Worm (Caenorhabditis elegans) whole organism, L4 larva: ENCODE measurements around the gene ceh-76.
A peak's percentile ranks its signal among the peaks of the same experiment; 100 is the strongest.

Source experiments
- F49E8.2 ChIP-seq: sonication (generic microtip); optimal IDR thresholded peaks from 2 replicates; lab custom pipeline; 2016; ENCODE audit warnings: missing compliant biosample characterization, mild to moderate bottlenecking, missing genetic modification characterization, borderline replicate concordance
- T26A8.4 ChIP-seq: fragments of 200-800 bp; sonication (Bioruptor generic); IDR thresholded peaks from 2 replicates; pipeline ENCODE4 v1.3.6; 2022; ENCODE audit warnings: missing genetic modification characterization, missing compliant biosample characterization
- Y48G9A.11 ChIP-seq: fragments of 200-800 bp; sonication (Bioruptor generic); IDR thresholded peaks from 2 replicates; pipeline ENCODE4 v1.3.6; 2022; ENCODE audit warnings: missing genetic modification reagents, missing genetic modification characterization, missing compliant biosample characterization
- Y75B8A.6 ChIP-seq: fragments of 200-800 bp; sonication (Bioruptor generic); IDR thresholded peaks from 2 replicates; pipeline ENCODE4 v1.3.6; 2022; ENCODE audit warnings: missing genetic modification reagents, missing genetic modification characterization, missing compliant biosample characterization
- aha-1 ChIP-seq: fragments of 150-350 bp; peaks from one replicate; lab custom pipeline; 2014; ENCODE audit warnings: missing biosample characterization, missing genetic modification characterization
- aly-2 ChIP-seq: sonication (generic microtip); optimal IDR thresholded peaks from 2 replicates; lab custom pipeline; 2018; ENCODE audit warnings: missing biosample characterization, missing genetic modification characterization
- ama-1 ChIP-seq: fragments of 150-350 bp; optimal IDR thresholded peaks from 2 replicates; lab custom pipeline; 2014; ENCODE audit warnings: inconsistent platforms, mixed read lengths
- attf-4 ChIP-seq: sonication (generic microtip); optimal IDR thresholded peaks from 3 replicates; lab custom pipeline; 2017; ENCODE audit warnings: missing biosample characterization, missing genetic modification characterization
- ceh-20 ChIP-seq: fragments of 200-800 bp; sonication (Bioruptor generic); IDR thresholded peaks from 2 replicates; pipeline ENCODE4 v1.3.6; 2022; ENCODE audit warnings: missing genetic modification reagents, missing genetic modification characterization, missing compliant biosample characterization
- ceh-44 ChIP-seq: fragments of 200-800 bp; sonication (Bioruptor generic); IDR thresholded peaks from 2 replicates; pipeline ENCODE4 v1.3.6; 2022; ENCODE audit warnings: missing genetic modification reagents, missing genetic modification characterization, missing compliant biosample characterization
- ces-1 ChIP-seq: fragments of 150-350 bp; sonication (generic microtip); optimal IDR thresholded peaks from 4 replicates; lab custom pipeline; 2014; ENCODE audit warnings: missing biosample characterization, missing genetic modification reagents, missing genetic modification characterization
- ctbp-1 ChIP-seq: fragments of 200-800 bp; sonication (Bioruptor generic); IDR thresholded peaks from 2 replicates; pipeline ENCODE4 v1.3.6; 2022; ENCODE audit warnings: missing genetic modification reagents, missing genetic modification characterization, missing compliant biosample characterization
- daf-16 ChIP-seq, 3 experiments: sonication (generic microtip); optimal IDR thresholded peaks; 2 replicates each; lab custom pipeline; 2016 to 2017; ENCODE audit warnings: missing genetic modification characterization in 3 of 3, missing genetic modification reagents in 3 of 3, mild to moderate bottlenecking in 2 of 3, missing compliant biosample characterization in 2 of 3, missing biosample characterization in 1 of 3, moderate library complexity in 1 of 3
- dmd-9 ChIP-seq: fragments of 200-800 bp; sonication (Bioruptor generic); IDR thresholded peaks from 2 replicates; pipeline ENCODE4 v1.3.6; 2022; ENCODE audit warnings: missing genetic modification reagents, missing genetic modification characterization, missing compliant biosample characterization
- dve-1 ChIP-seq: sonication (generic microtip); optimal IDR thresholded peaks from 2 replicates; lab custom pipeline; 2017; ENCODE audit warnings: antibody characterized with exemption, mild to moderate bottlenecking, missing genetic modification characterization, missing compliant biosample characterization; ENCODE audit not compliant: insufficient read depth
- egl-43 ChIP-seq: fragments of 200-800 bp; sonication (Bioruptor generic); IDR thresholded peaks from 2 replicates; pipeline ENCODE4 v1.3.6; 2022; ENCODE audit warnings: missing genetic modification reagents, missing genetic modification characterization, missing compliant biosample characterization
- fos-1 ChIP-seq: fragments of 150-350 bp; optimal IDR thresholded peaks from 2 replicates; lab custom pipeline; 2014; ENCODE audit warnings: missing biosample characterization, missing genetic modification characterization
- hif-1 ChIP-seq, 2 experiments: sonication (generic microtip); optimal IDR thresholded peaks; 2 replicates each; lab custom pipeline; 2016 to 2017; ENCODE audit warnings: missing compliant biosample characterization in 2 of 2, missing genetic modification characterization in 2 of 2, missing genetic modification reagents in 2 of 2, missing genotype in 2 of 2, mild to moderate bottlenecking in 1 of 2
- hmg-1.1 ChIP-seq: fragments of 200-800 bp; sonication (Bioruptor generic); IDR thresholded peaks from 2 replicates; pipeline ENCODE4 v1.3.6; 2022; ENCODE audit warnings: missing genetic modification reagents, missing genetic modification characterization, missing compliant biosample characterization
- lin-1 ChIP-seq: fragments of 200-800 bp; sonication (Bioruptor generic); IDR thresholded peaks from 2 replicates; pipeline ENCODE4 v1.3.6; 2022; ENCODE audit warnings: missing genetic modification reagents, missing genetic modification characterization, missing compliant biosample characterization
- lin-38 ChIP-seq: fragments of 200-800 bp; sonication (Bioruptor generic); IDR thresholded peaks from 2 replicates; pipeline ENCODE4 v1.3.6; 2022; ENCODE audit warnings: missing genetic modification reagents, missing genetic modification characterization, missing compliant biosample characterization
- lin-39 ChIP-seq: fragments of 150-350 bp; optimal IDR thresholded peaks from 2 replicates; lab custom pipeline; 2014; ENCODE audit warnings: missing biosample characterization, missing genetic modification reagents, missing genetic modification characterization
- lsy-2 ChIP-seq, 2 experiments: fragments of 150-350 bp in 1 of 2; sonication (generic microtip) in 1 of 2; optimal IDR thresholded peaks; 2 replicates each; lab custom pipeline; 2014 to 2017; ENCODE audit warnings: missing biosample characterization in 2 of 2, missing genetic modification characterization in 2 of 2
- mdl-1 ChIP-seq, 2 experiments: fragments of 150-350 bp in 1 of 2; sonication (generic microtip) in 1 of 2; optimal IDR thresholded peaks; 2 replicates each; lab custom pipeline; 2014 to 2017; ENCODE audit warnings: missing biosample characterization in 2 of 2, missing genetic modification characterization in 2 of 2
- mes-2 ChIP-seq: sonication (generic microtip); optimal IDR thresholded peaks from 2 replicates; lab custom pipeline; 2016; ENCODE audit warnings: missing genotype, mild to moderate bottlenecking, missing genetic modification characterization, missing compliant biosample characterization; ENCODE audit not compliant: poor library complexity, severe bottlenecking
- mxl-3 ChIP-seq: fragments of 200-800 bp; sonication (Bioruptor generic); optimal IDR thresholded peaks from 2 replicates; lab custom pipeline; 2018; ENCODE audit warnings: mild to moderate bottlenecking, missing genetic modification characterization, missing compliant biosample characterization
- nhr-102 ChIP-seq: sonication (generic microtip); optimal IDR thresholded peaks from 2 replicates; lab custom pipeline; 2016; ENCODE audit warnings: mild to moderate bottlenecking, missing genetic modification characterization, moderate library complexity, missing compliant biosample characterization
- nhr-111 ChIP-seq: fragments of 200-800 bp; sonication (Bioruptor generic); optimal IDR thresholded peaks from 2 replicates; lab custom pipeline; 2018; ENCODE audit warnings: mild to moderate bottlenecking, missing genetic modification characterization, missing compliant biosample characterization
- nhr-25 ChIP-seq: sonication (generic microtip); optimal IDR thresholded peaks from 2 replicates; lab custom pipeline; 2017; ENCODE audit warnings: missing genetic modification characterization, mild to moderate bottlenecking, missing compliant biosample characterization, antibody characterized with exemption, moderate library complexity, borderline replicate concordance; ENCODE audit not compliant: insufficient read depth
- rbr-2 ChIP-seq: sonication (generic microtip); optimal IDR thresholded peaks from 2 replicates; lab custom pipeline; 2016; ENCODE audit warnings: missing genotype, missing genetic modification characterization, missing compliant biosample characterization
- tag-97 ChIP-seq: fragments of 200-800 bp; sonication (Bioruptor generic); IDR thresholded peaks from 2 replicates; pipeline ENCODE4 v1.3.6; 2022; ENCODE audit warnings: missing genetic modification characterization, missing compliant biosample characterization
- unc-62 ChIP-seq, 3 experiments: fragments of 150-350 bp in 1 of 3; sonication (generic microtip); optimal IDR thresholded peaks in 2 of 3; peaks in 1 of 3; 1 replicate in 1 of 3; 2 replicates in 2 of 3; lab custom pipeline; 2014 to 2017; ENCODE audit warnings: missing biosample characterization in 3 of 3, missing genetic modification characterization in 3 of 3, missing genetic modification reagents in 3 of 3, missing genotype in 1 of 3
- zip-11 ChIP-seq: fragments of 200-800 bp; sonication (Bioruptor generic); IDR thresholded peaks from 2 replicates; pipeline ENCODE4 v1.3.6; 2022; ENCODE audit warnings: missing genetic modification characterization, missing compliant biosample characterization
- ztf-11 ChIP-seq: fragments of 150-350 bp; optimal IDR thresholded peaks from 2 replicates; lab custom pipeline; 2014; ENCODE audit warnings: missing biosample characterization, missing genetic modification characterization

Gene ceh-76

ce11 chrV:8013901-8014388, 19.5 kb upstream of the ceh-76 start, which contains the start of gene Y97E10AR.6 (continued):
- TF ChIP-seq mdl-1 (tag; optimal IDR thresholded peaks at IDR 0.05; lab: Kevin White, UChicago): peak in 1 of 2 experiments; percentile 64
- peak in 1 of 2 experiments; percentile 50 for TF ChIP-seq lsy-2 (tag; optimal IDR thresholded peaks at IDR 0.05; lab: Kevin White, UChicago)
- TF ChIP-seq rbr-2 (tag; lab: Kevin White, UChicago): peak; percentile 26
- peak; percentile 47 for TF ChIP-seq mes-2 (tag; lab: Kevin White, UChicago)
- TF ChIP-seq aha-1 (tag; lab: Kevin White, UChicago): peak; percentile 85
- no peak for TF ChIP-seq T26A8.4 (GFP tag; lab: Robert Waterston, UW)
- TF ChIP-seq lin-38 (GFP tag; lab: Robert Waterston, UW): peak; percentile 70
- TF ChIP-seq ces-1: no peak

- no peak for TF ChIP-seq ceh-20 (GFP tag; lab: Robert Waterston, UW)
- TF ChIP-seq daf-16 (GFP tag; optimal IDR thresholded peaks at IDR 0.05; lab: Kevin White, UChicago): no peak
- peak; percentile 3 for TF ChIP-seq daf-16 (tag; optimal IDR thresholded peaks at IDR 0.05; lab: Kevin White, UChicago)
- no peak for TF ChIP-seq lin-39
- TF ChIP-seq tag-97: no peak
- no peak for TF ChIP-seq aly-2
- peak; percentile 35 for TF ChIP-seq mes-2 (tag; lab: Kevin White, UChicago)
- TF ChIP-seq lin-38 (GFP tag; lab: Robert Waterston, UW): peak; percentile 39
- peak; percentile 8 for TF ChIP-seq F49E8.2 (tag; lab: Kevin White, UChicago)
- TF ChIP-seq ztf-11 (tag; lab: Kevin White, UChicago): no peak
- TF ChIP-seq Y75B8A.6 (GFP tag; lab: Robert Waterston, UW): no peak
- TF ChIP-seq nhr-25: no peak
- peak; percentile 4 for TF ChIP-seq nhr-102 (tag; lab: Kevin White, UChicago)
- peak; percentile 43; the same call in 1 of the 2 replicates for TF ChIP-seq T26A8.4 (GFP tag; lab: Robert Waterston, UW)
- TF ChIP-seq ama-1 (lab: Kevin White, UChicago): peak; percentile 57
- peak; percentile 1 for TF ChIP-seq dve-1 (tag; lab: Kevin White, UChicago)
- TF ChIP-seq egl-43: no peak
- TF ChIP-seq mdl-1 (tag; optimal IDR thresholded peaks at IDR 0.05; lab: Kevin White, UChicago): no peak
- TF ChIP-seq lin-1: peak; percentile 53; the same call in 1 of the 2 replicates
- TF ChIP-seq dmd-9 (GFP tag; lab: Robert Waterston, UW): no peak
Observed at ce11 chrV:8012032-8012431, 17.6 kb upstream of the ceh-76 start, which contains the start of gene rpb-9. rpb-9 (minus strand) TSS chrV:8012345.

ce11 chrV:8010846-8011245, 16.4 kb upstream of the ceh-76 start, which contains the start of gene lmtr-2:
lmtr-2 (minus strand) TSS chrV:8011106.
- TF ChIP-seq hif-1 (tag; optimal IDR thresholded peaks at IDR 0.05; lab: Kevin White, UChicago): no peak
- peak; percentile 74 for TF ChIP-seq ama-1 (lab: Kevin White, UChicago)
- TF ChIP-seq Y48G9A.11: no peak
- TF ChIP-seq mxl-3 (GFP tag; lab: Kevin White, UChicago): no peak
- TF ChIP-seq nhr-111 (GFP tag; lab: Kevin White, UChicago): no peak
- TF ChIP-seq unc-62 (GFP tag; optimal IDR thresholded peaks at IDR 0.05 in 1 of 2; lab: Kevin White, UChicago): no peak
- TF ChIP-seq unc-62 (tag; optimal IDR thresholded peaks at IDR 0.05; lab: Kevin White, UChicago): no peak
- TF ChIP-seq ctbp-1 (GFP tag; lab: Robert Waterston, UW): no peak
- TF ChIP-seq zip-11 (GFP tag; lab: Robert Waterston, UW): no peak
- TF ChIP-seq hmg-1.1: no peak
- no peak for TF ChIP-seq attf-4
- peak; percentile 88 for TF ChIP-seq aha-1 (tag; lab: Kevin White, UChicago)
- no peak for TF ChIP-seq daf-16 (GFP tag; optimal IDR thresholded peaks at IDR 0.05; lab: Kevin White, UChicago)
- TF ChIP-seq daf-16 (tag; optimal IDR thresholded peaks at IDR 0.05; lab: Kevin White, UChicago): peak; percentile 29
- no peak for TF ChIP-seq fos-1 (tag; lab: Kevin White, UChicago)
- no peak for TF ChIP-seq ceh-44 (GFP tag; lab: Robert Waterston, UW)
